Fruit fly (Drosophila melanogaster): ENCODE results near the gene CG5854.

CG5854 gene

dm6 chr3R:23958091-23958838, 24.6 kb downstream of the CG5854 start, which contains the start of the genes GluProRS and AP-1sigma (continued):
- TF ChIP-seq rib (GFP tag; IDR thresholded peaks at IDR 0.05), result peak; percentile 92
- peak; percentile 82 for TF ChIP-seq Fer2 (tag; optimal IDR thresholded peaks at IDR 0.05)
- TF ChIP-seq Sry-β (GFP tag; optimal IDR thresholded peaks at IDR 0.05), result no peak
- peak; percentile 99 for TF ChIP-seq CG9932 (GFP tag; IDR thresholded peaks at IDR 0.05)
- peak; percentile 93 for TF ChIP-seq chm (GFP tag; IDR thresholded peaks at IDR 0.05)
- TF ChIP-seq Pdp1 (GFP tag; optimal IDR thresholded peaks at IDR 0.05), result peak; percentile 77 to 92
- peak; percentile 70 for TF ChIP-seq mirr (GFP tag; optimal IDR thresholded peaks at IDR 0.05)
- peak; percentile 48 for TF ChIP-seq CG3163 (GFP tag; optimal IDR thresholded peaks at IDR 0.05)
- TF ChIP-seq tio (GFP tag; optimal IDR thresholded peaks at IDR 0.05), result peak; percentile 87
- TF ChIP-seq CG14860 (GFP tag; IDR thresholded peaks at IDR 0.05; ENCODE audit: partially characterized antibody), result peak; percentile 93
- TF ChIP-seq CkIIα-i1 (GFP tag; IDR thresholded peaks at IDR 0.05), result 0 out of 2 replicates have a peak, but pooled peaks have one; percentile 42
- peak; percentile 95 for TF ChIP-seq CG6272 (GFP tag; IDR thresholded peaks at IDR 0.05)
- peak; percentile 91 for TF ChIP-seq CG31224 (GFP tag; IDR thresholded peaks at IDR 0.05)
- TF ChIP-seq oc (tag; optimal IDR thresholded peaks at IDR 0.05), result no peak
- peak; percentile 90 for TF ChIP-seq unpg (GFP tag; optimal IDR thresholded peaks at IDR 0.05)
- peak; percentile 86 for TF ChIP-seq trem (tag; optimal IDR thresholded peaks at IDR 0.05)
- TF ChIP-seq CG9215 (GFP tag; IDR thresholded peaks at IDR 0.05), result peak; percentile 95
- TF ChIP-seq CG1024 (GFP tag; IDR thresholded peaks at IDR 0.05), result peak; percentile 90
- peak; percentile 67 for TF ChIP-seq ato (GFP tag; IDR thresholded peaks at IDR 0.05; ENCODE audit: partially characterized antibody)
- TF ChIP-seq C15 (GFP tag; IDR thresholded peaks at IDR 0.05), result peak; percentile 88; the same call in 2 of the 3 replicates
- TF ChIP-seq CG32767 (GFP tag; IDR thresholded peaks at IDR 0.05), result peak; percentile 89; the same call in 1 of the 2 replicates
- TF ChIP-seq maf-S (GFP tag; optimal IDR thresholded peaks at IDR 0.05), result peak; percentile 82
- peak; percentile 94 for TF ChIP-seq CG1602 (GFP tag; optimal IDR thresholded peaks at IDR 0.05)
- TF ChIP-seq Xbp1 (GFP tag; optimal IDR thresholded peaks at IDR 0.05), result peak; percentile 95
- peak; percentile 82 for TF ChIP-seq Sox100B (GFP tag; optimal IDR thresholded peaks at IDR 0.05)
- peak; percentile 94 for TF ChIP-seq MESR4 (GFP tag; optimal IDR thresholded peaks at IDR 0.05)
- peak; percentile 87 for TF ChIP-seq dmrt99B (tag; optimal IDR thresholded peaks at IDR 0.05)
- peak; percentile 87 for TF ChIP-seq gsb-n (tag; optimal IDR thresholded peaks at IDR 0.05)
- TF ChIP-seq onecut (GFP tag; IDR thresholded peaks at IDR 0.05), result peak; percentile 82
- TF ChIP-seq CG2202 (tag; optimal IDR thresholded peaks at IDR 0.05), result peak; percentile 67
- TF ChIP-seq CG34224 (GFP tag; IDR thresholded peaks at IDR 0.05; ENCODE audit: partially characterized antibody), result peak; percentile 95
- TF ChIP-seq CG13624 (GFP tag; optimal IDR thresholded peaks at IDR 0.05), result peak; percentile 84
- peak; percentile 83 for TF ChIP-seq Oli (tag; optimal IDR thresholded peaks at IDR 0.05)
- peak; percentile 92 for TF ChIP-seq Chrac-16 (GFP tag; optimal IDR thresholded peaks at IDR 0.05)
- TF ChIP-seq dysf (GFP tag; IDR thresholded peaks at IDR 0.05), result peak; percentile 97
- TF ChIP-seq CG4404 (GFP tag; IDR thresholded peaks at IDR 0.05), result peak; percentile 96
- peak; percentile 48 for TF ChIP-seq kah (GFP tag; optimal IDR thresholded peaks at IDR 0.05)
- peak; percentile 96 for TF ChIP-seq sob (GFP tag; IDR thresholded peaks at IDR 0.05)
- TF ChIP-seq Fer1 (GFP tag; optimal IDR thresholded peaks at IDR 0.05), result peak; percentile 83
- peak; percentile 97 for TF ChIP-seq CG11456 (GFP tag; IDR thresholded peaks at IDR 0.05)
- no peak for TF ChIP-seq CG10147 (GFP tag; optimal IDR thresholded peaks at IDR 0.05)
- peak; percentile 88 for TF ChIP-seq toy (GFP tag; IDR thresholded peaks at IDR 0.05)
- no peak for TF ChIP-seq Hr39 (optimal IDR thresholded peaks at IDR 0.05)
- peak; percentile 79 for TF ChIP-seq ewg (GFP tag; optimal IDR thresholded peaks at IDR 0.05)
- peak; percentile 32; the same call in 1 of the 2 replicates for TF ChIP-seq Dip2 (GFP tag; IDR thresholded peaks at IDR 0.05)
- TF ChIP-seq Adf1 (GFP tag; IDR thresholded peaks at IDR 0.05), result peak; percentile 85
- TF ChIP-seq CG12299 (tag; optimal IDR thresholded peaks at IDR 0.05), result peak; percentile 69
- TF ChIP-seq CG7357 (GFP tag; IDR thresholded peaks at IDR 0.05), result peak; percentile 91
- peak; percentile 66 for TF ChIP-seq ERR (GFP tag; optimal IDR thresholded peaks at IDR 0.05)
